Fruit fly (Drosophila melanogaster): ENCODE results near the gene Kaz.

Kaz gene

dm6 chr3R:24787042-24787565, 42.7 kb downstream of the Kaz start, which contains the start of gene CG5805 (continued):
- peak; percentile 62 for TF ChIP-seq Hey (tag; optimal IDR thresholded peaks at IDR 0.05)
- peak; percentile 99 for TF ChIP-seq Ets97D (GFP tag; optimal IDR thresholded peaks at IDR 0.05)
- peak in 1 of 2 experiments; percentile 36 for TF ChIP-seq Eip74EF (GFP tag; optimal IDR thresholded peaks at IDR 0.05)
- TF ChIP-seq aop (GFP tag; IDR thresholded peaks at IDR 0.05) = no peak
- TF ChIP-seq vfl (GFP tag; optimal IDR thresholded peaks at IDR 0.05) = no peak
- peak; percentile 56 for TF ChIP-seq Sry-δ (GFP tag; optimal IDR thresholded peaks at IDR 0.05)
- no peak for TF ChIP-seq pros (GFP tag; optimal IDR thresholded peaks at IDR 0.05)
- peak; percentile 91 for TF ChIP-seq CG18619 (GFP tag; optimal IDR thresholded peaks at IDR 0.05)
- TF ChIP-seq Mad (GFP tag; optimal IDR thresholded peaks at IDR 0.05) = peak; percentile 78
- TF ChIP-seq crc (GFP tag; optimal IDR thresholded peaks at IDR 0.05) = peak; percentile 67
- no peak for TF ChIP-seq dan (GFP tag; IDR thresholded peaks at IDR 0.05)
- peak; percentile 77 for TF ChIP-seq CrebB (tag; optimal IDR thresholded peaks at IDR 0.05)
- TF ChIP-seq mam (GFP tag; optimal IDR thresholded peaks at IDR 0.05) = peak; percentile 61
- peak; percentile 59; the same call in 1 of the 2 replicates for TF ChIP-seq danr (GFP tag; IDR thresholded peaks at IDR 0.05)
- TF ChIP-seq Fer3 (tag; optimal IDR thresholded peaks at IDR 0.05) = peak; percentile 92
- no peak for TF ChIP-seq Gug (GFP tag; IDR thresholded peaks at IDR 0.05)
- peak; percentile 89 for TF ChIP-seq CG7271 (tag; optimal IDR thresholded peaks at IDR 0.05)
- peak; percentile 82 for TF ChIP-seq CG17802 (tag; optimal IDR thresholded peaks at IDR 0.05)
- no peak for TF ChIP-seq gem (tag; optimal IDR thresholded peaks at IDR 0.05)
- TF ChIP-seq CG3407 (GFP tag; optimal IDR thresholded peaks at IDR 0.05) = peak; percentile 79
- peak; percentile 10 for TF ChIP-seq Hand (GFP tag; optimal IDR thresholded peaks at IDR 0.05)
- TF ChIP-seq tgo (GFP tag; IDR thresholded peaks at IDR 0.05) = peak; percentile 85
- peak; percentile 80 for TF ChIP-seq Side (GFP tag; optimal IDR thresholded peaks at IDR 0.05)
- peak; percentile 52 for TF ChIP-seq ac (GFP tag; optimal IDR thresholded peaks at IDR 0.05)
- peak; percentile 79 for TF ChIP-seq Awh (GFP tag; IDR thresholded peaks at IDR 0.05)
- TF ChIP-seq toy (GFP tag; IDR thresholded peaks at IDR 0.05) = peak; percentile 62; the same call in 1 of the 2 replicates
- TF ChIP-seq hb (GFP tag; IDR thresholded peaks at IDR 0.05; ENCODE audit: partially characterized antibody) = no peak
- peak; percentile 16 for TF ChIP-seq CG7786 (GFP tag; optimal IDR thresholded peaks at IDR 0.05)
- TF ChIP-seq CG4854 (GFP tag; optimal IDR thresholded peaks at IDR 0.05) = peak; percentile 83
- no peak for TF ChIP-seq yki (optimal IDR thresholded peaks at IDR 0.05)
- peak; percentile 70 for TF ChIP-seq NK7.1 (GFP tag; optimal IDR thresholded peaks at IDR 0.05)
- TF ChIP-seq NFAT (GFP tag; IDR thresholded peaks at IDR 0.05) = peak; percentile 78
- peak; percentile 63 for TF ChIP-seq lmd (GFP tag; IDR thresholded peaks at IDR 0.05)
- peak; percentile 72 for TF ChIP-seq CG9797 (GFP tag; optimal IDR thresholded peaks at IDR 0.05)
- peak; percentile 78; the same call in 2 of the 3 replicates for TF ChIP-seq C15 (GFP tag; IDR thresholded peaks at IDR 0.05)
- TF ChIP-seq Pdp1 (GFP tag; optimal IDR thresholded peaks at IDR 0.05) = peak; percentile 46 to 97
- peak; percentile 67 for TF ChIP-seq Usf (GFP tag; optimal IDR thresholded peaks at IDR 0.05)
- peak; percentile 68 for TF ChIP-seq dati (GFP tag; IDR thresholded peaks at IDR 0.05)
- peak; percentile 51 for TF ChIP-seq en (GFP tag; optimal IDR thresholded peaks at IDR 0.05)
- TF ChIP-seq Xrp1 (GFP tag; IDR thresholded peaks at IDR 0.05) = no peak
- peak; percentile 75 to 83 for TF ChIP-seq Hr51 (GFP tag; optimal IDR thresholded peaks at IDR 0.05)
- TF ChIP-seq crol (GFP tag; IDR thresholded peaks at IDR 0.05) = peak; percentile 88
- TF ChIP-seq gro (GFP tag; optimal IDR thresholded peaks at IDR 0.05) = no peak
- peak; percentile 86 for TF ChIP-seq Rx (GFP tag; IDR thresholded peaks at IDR 0.05)
- no peak for TF ChIP-seq hth (optimal IDR thresholded peaks at IDR 0.05)
- TF ChIP-seq Hr39 (optimal IDR thresholded peaks at IDR 0.05) = no peak
- TF ChIP-seq Myb (GFP tag; optimal IDR thresholded peaks at IDR 0.05) = peak; percentile 52
- TF ChIP-seq CG17328 (GFP tag; IDR thresholded peaks at IDR 0.05) = peak; percentile 89
- TF ChIP-seq CG12744 (GFP tag; optimal IDR thresholded peaks at IDR 0.05) = peak; percentile 63
- no peak for TF ChIP-seq br (optimal IDR thresholded peaks at IDR 0.05)
- TF ChIP-seq lab (GFP tag; optimal IDR thresholded peaks at IDR 0.05) = peak; percentile 95
- peak; percentile 21 for TF ChIP-seq Antp (GFP tag; optimal IDR thresholded peaks at IDR 0.05)

Measured in whole organism, embryonic.